Worm (Caenorhabditis elegans) whole organism, L4/young adult: ENCODE results near the gene C01G5.5.

Experiments used
- W03F9.2 ChIP-seq: fragments of 150-350 bp; optimal IDR thresholded peaks from 2 replicates; lab custom pipeline; 2014; ENCODE audit warnings: missing biosample characterization, missing genetic modification characterization
- dao-5 ChIP-seq: sonication (generic microtip); optimal IDR thresholded peaks from 2 replicates; lab custom pipeline; 2016; ENCODE audit warnings: missing genotype, missing genetic modification characterization, moderate library complexity, missing compliant biosample characterization
- him-1 ChIP-seq: sonication (generic microtip); optimal IDR thresholded peaks from 2 replicates; lab custom pipeline; 2016; ENCODE audit warnings: missing genotype, missing genetic modification reagents, missing genetic modification characterization, missing compliant biosample characterization

C01G5.5 gene

ce11 chrIV:6524531-6524930 is at the start of gene C01G5.5:
Gene C01G5.5, plus strand, starts transcription at chrIV:6524610.
- TF ChIP-seq him-1 (tag; lab: Kevin White, UChicago) (no peak), dao-5 (tag; lab: Kevin White, UChicago) (no peak), W03F9.2 (tag; lab: Kevin White, UChicago) (no peak)

DNA sequence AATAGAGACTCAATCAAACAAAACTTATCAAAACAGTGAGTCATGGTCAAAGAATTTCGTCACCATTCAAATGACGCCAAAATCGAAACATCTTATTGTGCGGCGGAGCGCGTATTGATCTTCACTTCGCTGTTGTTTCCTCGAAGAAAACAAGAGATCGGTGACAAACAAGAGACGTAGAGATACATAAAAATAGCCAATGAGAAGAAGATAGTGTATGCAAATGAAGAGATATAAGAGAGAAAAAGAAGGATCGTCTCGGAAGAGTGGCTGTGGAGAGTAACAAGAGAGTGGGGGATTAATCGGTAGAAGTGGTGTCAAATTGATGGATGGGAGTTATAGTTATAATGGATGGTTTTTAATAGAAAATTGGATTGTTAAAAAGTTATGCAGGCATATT is 49.7 kb upstream of the C01G5.5 start:
- TF ChIP-seq W03F9.2 (tag; lab: Kevin White, UChicago), result no peak
- TF ChIP-seq dao-5 (tag; lab: Kevin White, UChicago), result no peak
- TF ChIP-seq him-1 (tag; lab: Kevin White, UChicago), result no peak

ce11 chrIV:6480221-6480620 is 44.2 kb upstream of the C01G5.5 start, which contains the start of gene tyr-6:
Gene tyr-6, plus strand, starts transcription at chrIV:6480521.
- TF ChIP-seq dao-5 (tag; lab: Kevin White, UChicago) (no peak), him-1 (tag; lab: Kevin White, UChicago) (no peak)

- TF ChIP-seq him-1 (tag; lab: Kevin White, UChicago), result no peak
- peak; percentile 62 for TF ChIP-seq W03F9.2 (tag; lab: Kevin White, UChicago)
- TF ChIP-seq dao-5 (tag; lab: Kevin White, UChicago), result peak; percentile 61
Measured at ce11 chrIV:6480978-6481377, 43.4 kb upstream of the C01G5.5 start.

- TF ChIP-seq him-1 (tag; lab: Kevin White, UChicago) (no peak), dao-5 (tag; lab: Kevin White, UChicago) (no peak), W03F9.2 (tag; lab: Kevin White, UChicago) (no peak)
Measured at ce11 chrIV:6487047-6487446, 37.4 kb upstream of the C01G5.5 start, which contains the start of gene Y73B6BL.37. Gene Y73B6BL.37, plus strand, starts transcription at chrIV:6487347.

DNA sequence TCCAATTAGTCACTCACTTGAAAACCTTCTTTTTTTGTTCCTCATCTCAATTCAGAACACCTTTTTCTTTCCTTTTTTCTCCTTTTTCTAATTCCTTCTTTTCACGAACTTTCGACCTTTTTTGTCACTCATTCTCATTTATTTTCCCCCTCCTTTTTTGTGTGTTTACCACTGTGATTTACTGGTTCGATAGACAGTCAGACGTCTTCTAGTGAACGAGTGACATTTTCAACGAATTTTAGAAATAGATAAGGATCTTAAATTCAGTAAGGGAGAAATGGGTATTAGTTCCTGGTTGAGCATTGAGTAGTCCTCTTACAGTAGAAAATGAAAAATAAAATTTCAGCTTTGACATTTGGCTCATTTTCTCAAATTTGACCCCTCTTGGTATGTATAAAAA is 32.5 kb upstream of the C01G5.5 start:
- TF ChIP-seq W03F9.2 (tag; lab: Kevin White, UChicago) (no peak), dao-5 (tag; lab: Kevin White, UChicago) (no peak), him-1 (tag; lab: Kevin White, UChicago) (no peak)

- TF ChIP-seq dao-5 (tag; lab: Kevin White, UChicago), result no peak
- TF ChIP-seq him-1 (tag; lab: Kevin White, UChicago), result no peak
- TF ChIP-seq W03F9.2 (tag; lab: Kevin White, UChicago), result no peak
Measured at ce11 chrIV:6493299-6493698, 31.1 kb upstream of the C01G5.5 start, which contains the start of gene Y73B6BL.44. Gene Y73B6BL.44, plus strand, starts transcription at chrIV:6493599.

ce11 chrIV:6496103-6496502 is 28.3 kb upstream of the C01G5.5 start:
- TF ChIP-seq dao-5 (tag; lab: Kevin White, UChicago) (no peak), him-1 (tag; lab: Kevin White, UChicago) (no peak), W03F9.2 (tag; lab: Kevin White, UChicago) (no peak)

DNA sequence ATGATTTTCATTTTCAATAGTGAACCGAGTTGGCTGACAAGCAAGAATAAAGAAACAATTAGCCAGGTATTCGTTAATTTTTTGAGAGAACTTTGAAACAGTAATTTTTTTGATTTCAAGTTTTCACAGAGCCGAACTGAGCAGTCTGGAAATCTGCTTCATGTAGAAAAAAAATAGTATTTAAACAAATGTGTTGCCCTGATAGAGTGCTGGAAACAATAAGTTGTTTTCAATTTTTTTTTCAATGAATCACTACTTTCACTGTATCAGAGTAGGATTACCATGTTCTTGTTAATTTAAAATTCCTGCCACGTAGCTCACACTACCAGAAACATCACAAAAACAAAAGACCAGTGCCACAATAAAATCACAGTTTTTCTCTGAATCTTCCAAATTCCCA is 24.0 kb upstream of the C01G5.5 start:
- TF ChIP-seq him-1 (tag; lab: Kevin White, UChicago), result no peak
- no peak for TF ChIP-seq dao-5 (tag; lab: Kevin White, UChicago)
- TF ChIP-seq W03F9.2 (tag; lab: Kevin White, UChicago), result no peak

DNA sequence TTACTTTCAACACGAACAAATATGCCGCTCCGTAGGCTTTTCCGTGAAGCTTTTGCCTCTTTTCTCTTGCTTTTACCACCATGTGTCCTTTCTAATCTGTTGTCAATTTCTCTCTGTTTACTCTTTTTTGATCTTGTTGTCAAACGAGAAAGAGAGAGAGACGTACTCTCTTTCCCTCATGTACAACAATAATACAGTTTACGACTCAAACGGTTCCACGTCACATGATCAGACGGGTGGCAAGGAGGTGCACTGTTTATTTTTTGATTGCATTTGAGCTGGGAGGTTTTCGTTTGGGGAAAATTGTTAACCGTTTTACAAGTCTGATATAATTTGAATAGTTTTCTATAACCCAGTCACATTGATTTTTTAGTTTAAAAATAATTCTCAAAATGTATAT is 23.6 kb upstream of the C01G5.5 start:
- TF ChIP-seq dao-5 (tag; lab: Kevin White, UChicago) (no peak), him-1 (tag; lab: Kevin White, UChicago) (no peak), W03F9.2 (tag; lab: Kevin White, UChicago) (no peak)

- TF ChIP-seq dao-5 (tag; lab: Kevin White, UChicago) (no peak), him-1 (tag; lab: Kevin White, UChicago) (no peak), W03F9.2 (tag; lab: Kevin White, UChicago) (no peak)
Measured at ce11 chrIV:6502725-6503124, 21.7 kb upstream of the C01G5.5 start.

DNA sequence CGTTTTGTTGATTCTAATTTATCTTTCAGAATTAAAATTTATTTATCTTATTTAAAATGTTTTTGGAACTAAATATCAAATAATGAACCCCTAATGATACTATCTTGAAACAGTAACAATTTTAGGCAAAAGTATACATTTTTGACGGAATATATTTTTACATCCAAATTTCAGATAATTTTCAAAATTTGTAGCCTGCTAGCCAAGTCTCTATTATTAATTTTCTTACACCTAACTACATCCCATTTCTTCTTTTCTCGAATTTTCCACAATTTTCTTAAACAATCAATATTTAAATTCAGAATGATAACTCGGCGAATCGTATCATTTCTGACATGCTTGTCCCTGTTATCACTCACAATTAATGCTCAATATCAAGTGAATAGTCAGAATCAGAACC is 18.0 kb upstream of the C01G5.5 start, which contains the start of gene pqn-89:
Gene pqn-89, plus strand, starts transcription at position 301 of the 400 bp plus-strand sequence.
- TF ChIP-seq W03F9.2 (tag; lab: Kevin White, UChicago) (no peak), dao-5 (tag; lab: Kevin White, UChicago) (no peak), him-1 (tag; lab: Kevin White, UChicago) (no peak)

DNA sequence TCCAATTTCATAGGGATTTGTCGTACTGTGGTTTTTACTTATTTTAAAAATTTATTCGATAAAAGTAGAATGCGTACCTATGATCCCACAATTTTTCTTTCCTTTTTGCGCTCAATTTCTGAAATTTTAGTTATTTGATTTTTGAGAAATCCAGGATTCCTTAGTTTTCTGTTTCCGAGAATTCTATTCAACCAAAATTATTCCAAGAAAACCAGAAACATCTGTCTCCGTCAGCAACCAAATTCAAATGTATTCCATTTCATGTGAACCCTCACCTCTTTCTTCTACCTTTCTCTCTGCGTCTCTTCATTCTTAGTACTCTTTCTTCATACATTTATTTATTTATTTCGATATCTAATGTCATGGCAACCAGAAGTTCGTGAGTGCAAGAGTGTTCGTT is 12.6 kb upstream of the C01G5.5 start:
- TF ChIP-seq W03F9.2 (tag; lab: Kevin White, UChicago) (no peak), dao-5 (tag; lab: Kevin White, UChicago) (no peak), him-1 (tag; lab: Kevin White, UChicago) (no peak)

ce11 chrIV:6514700-6515099 is 9.7 kb upstream of the C01G5.5 start:
- TF ChIP-seq dao-5 (tag; lab: Kevin White, UChicago) (no peak), him-1 (tag; lab: Kevin White, UChicago) (no peak), W03F9.2 (tag; lab: Kevin White, UChicago) (no peak)
